Worm (Caenorhabditis elegans): Measurements from ENCODE around the gene C07A9.12.

C07A9.12 gene

DNA sequence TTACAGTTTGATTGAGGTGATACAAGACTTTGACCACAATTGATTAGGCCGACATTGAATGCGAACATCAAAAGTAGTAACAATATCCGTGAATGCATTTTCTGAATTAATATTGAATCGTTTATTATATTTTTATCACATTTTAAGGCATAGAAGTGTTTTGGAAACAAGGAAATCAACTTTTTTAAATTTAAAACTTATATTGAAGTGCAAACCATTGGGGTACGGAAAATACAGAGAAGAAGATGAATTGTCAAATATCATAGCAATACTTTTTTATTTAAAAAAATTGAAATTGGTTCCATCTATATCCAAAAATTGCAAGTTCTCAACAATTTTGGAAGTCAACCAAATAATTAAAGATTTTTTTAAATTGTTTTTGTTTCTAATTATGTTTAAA, 15.9 kb upstream of the C07A9.12 start, which contains the start of gene T05G5.1:
TSS of gene T05G5.1 (minus strand) at position 101 of the 400 bp plus-strand sequence.
- TF ChIP-seq nhr-10 (tag; optimal IDR thresholded peaks at IDR 0.05) (no peak), egl-27 (tag; optimal IDR thresholded peaks at IDR 0.05) (no peak), lin-39 (tag; optimal IDR thresholded peaks at IDR 0.05) (no peak), ama-1 (optimal IDR thresholded peaks at IDR 0.05) (no peak), crh-2 (tag; optimal IDR thresholded peaks at IDR 0.05) (no peak), nhr-21 (tag; optimal IDR thresholded peaks at IDR 0.05) (no peak), ceh-82 (tag; optimal IDR thresholded peaks at IDR 0.05) (no peak), nhr-129 (tag; optimal IDR thresholded peaks at IDR 0.05) (no peak), sma-3 (GFP tag; optimal IDR thresholded peaks at IDR 0.05) (no peak), ztf-4 (tag; optimal IDR thresholded peaks at IDR 0.05) (no peak), peb-1 (tag; optimal IDR thresholded peaks at IDR 0.05) (no peak), snpc-4 (tag; optimal IDR thresholded peaks at IDR 0.05) (no peak), C34F6.9 (tag; optimal IDR thresholded peaks at IDR 0.05) (no peak), lin-13 (GFP tag; optimal IDR thresholded peaks at IDR 0.05) (no peak), R02D3.7 (tag; optimal IDR thresholded peaks at IDR 0.05) (no peak), ceh-16 (tag; optimal IDR thresholded peaks at IDR 0.05) (no peak), nhr-237 (tag; optimal IDR thresholded peaks at IDR 0.05) (no peak)

DNA sequence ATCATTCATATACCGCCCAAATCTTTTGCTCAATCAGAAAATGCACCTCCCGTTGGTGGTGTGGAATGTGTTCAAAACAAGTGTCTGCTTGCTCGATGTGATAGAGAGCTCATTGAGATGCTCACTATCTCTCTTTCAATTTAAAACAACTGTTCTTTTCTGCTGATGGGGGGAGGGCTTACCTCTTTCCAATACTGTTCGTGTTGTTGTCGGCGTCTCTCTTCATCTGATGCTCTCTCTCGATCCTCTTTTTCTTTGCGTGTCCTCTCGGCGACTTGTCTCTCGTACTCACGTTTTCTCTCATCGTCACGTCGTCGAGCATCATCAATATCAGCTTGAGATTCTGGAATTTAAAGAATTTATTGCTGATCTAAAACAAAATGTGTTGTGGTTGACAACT, 14.6 kb upstream of the C07A9.12 start:
- no peak for TF ChIP-seq sma-3 (GFP tag; optimal IDR thresholded peaks at IDR 0.05)
- no peak for TF ChIP-seq elt-1 (tag; optimal IDR thresholded peaks at IDR 0.05)
- no peak for TF ChIP-seq Y55F3AM.14 (GFP tag; optimal IDR thresholded peaks at IDR 0.05)
- no peak for TF ChIP-seq nhr-77 (tag; optimal IDR thresholded peaks at IDR 0.05)
- TF ChIP-seq elt-3 (tag; optimal IDR thresholded peaks at IDR 0.05): no peak
- no peak for TF ChIP-seq snpc-4 (tag; optimal IDR thresholded peaks at IDR 0.05)
- peak; percentile 50 for TF ChIP-seq sma-9 (GFP tag; optimal IDR thresholded peaks at IDR 0.05)
- TF ChIP-seq sma-9 (tag; optimal IDR thresholded peaks at IDR 0.05): no peak
- no peak for TF ChIP-seq ama-1 (optimal IDR thresholded peaks at IDR 0.05)
- TF ChIP-seq lin-13 (GFP tag; optimal IDR thresholded peaks at IDR 0.05): no peak
- no peak for TF ChIP-seq aly-2 (tag; optimal IDR thresholded peaks at IDR 0.05)
- no peak for TF ChIP-seq ceh-82 (tag; optimal IDR thresholded peaks at IDR 0.05)
- peak; percentile 73 for TF ChIP-seq F13H6.1 (tag; optimal IDR thresholded peaks at IDR 0.05)
- no peak for TF ChIP-seq ceh-16 (tag; optimal IDR thresholded peaks at IDR 0.05)
- TF ChIP-seq unc-39 (tag; optimal IDR thresholded peaks at IDR 0.05): no peak
- TF ChIP-seq nhr-25 (tag; optimal IDR thresholded peaks at IDR 0.05): no peak
- no peak for TF ChIP-seq ztf-11 (tag; optimal IDR thresholded peaks at IDR 0.05)
- TF ChIP-seq nhr-11 (tag; optimal IDR thresholded peaks at IDR 0.05): no peak
- TF ChIP-seq lsy-2 (tag; optimal IDR thresholded peaks at IDR 0.05): peak in 1 of 2 experiments; percentile 33
- peak; percentile 48 for TF ChIP-seq C34F6.9 (tag; optimal IDR thresholded peaks at IDR 0.05)
- no peak for TF ChIP-seq nhr-21 (tag; optimal IDR thresholded peaks at IDR 0.05)
- TF ChIP-seq mab-5 (tag; optimal IDR thresholded peaks at IDR 0.05): no peak
- TF ChIP-seq lin-11 (tag; optimal IDR thresholded peaks at IDR 0.05): no peak
- peak; percentile 31 for TF ChIP-seq nhr-129 (tag; optimal IDR thresholded peaks at IDR 0.05)

DNA sequence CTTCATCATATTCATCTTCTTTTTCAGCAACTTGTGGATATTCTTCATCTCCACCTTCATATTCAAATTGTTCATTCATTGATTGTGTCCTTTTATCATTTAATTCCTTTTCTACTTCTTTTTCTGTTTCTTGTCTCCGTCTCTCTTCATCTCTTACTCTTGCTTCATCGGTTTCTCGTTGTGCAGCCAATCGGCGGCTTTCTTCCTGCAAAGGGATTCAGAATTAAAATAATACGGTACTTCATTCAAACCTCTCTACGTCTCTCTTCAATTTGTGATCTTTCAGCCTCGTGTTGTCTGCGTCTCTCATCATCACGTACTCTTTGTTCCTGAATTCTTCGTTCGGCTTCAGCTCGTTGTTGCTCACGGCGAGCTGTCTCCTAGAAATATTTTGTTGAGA, 13.3 kb upstream of the C07A9.12 start:
- TF ChIP-seq lsy-2 (tag; optimal IDR thresholded peaks at IDR 0.05) (peak in 1 of 2 experiments; percentile 28), ztf-4 (tag; optimal IDR thresholded peaks at IDR 0.05) (no peak)

DNA sequence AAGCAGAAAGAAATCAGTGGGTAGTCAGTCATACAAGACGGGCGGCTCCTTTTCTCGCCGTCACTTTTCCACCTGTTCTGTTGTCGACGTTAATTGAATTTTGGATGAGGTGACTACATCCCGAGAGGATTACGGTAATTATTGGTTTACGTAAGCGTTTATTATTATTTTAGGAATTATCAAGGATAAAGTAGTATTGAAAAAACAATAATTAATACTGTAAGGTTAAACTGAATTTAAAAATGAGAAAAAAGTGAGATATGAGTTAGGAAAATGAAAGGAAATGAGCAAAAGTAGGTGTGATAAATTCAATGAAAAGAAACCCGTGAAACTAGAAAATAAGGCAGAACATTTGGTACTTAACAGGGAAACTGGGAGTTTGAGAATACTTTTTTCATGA, 11.6 kb upstream of the C07A9.12 start, which contains the start of gene hlh-4:
TSS of gene hlh-4 (minus strand) at position 101 of the 400 bp plus-strand sequence.
- TF ChIP-seq ztf-1 (GFP tag; conservative IDR thresholded peaks at IDR 0.05) (no peak), nhr-6 (tag; optimal IDR thresholded peaks at IDR 0.05) (no peak), lsy-2 (tag; optimal IDR thresholded peaks at IDR 0.05) (no peak), sem-4 (tag; optimal IDR thresholded peaks at IDR 0.05) (no peak), nhr-23 (tag; optimal IDR thresholded peaks at IDR 0.05) (no peak), nhr-129 (tag; optimal IDR thresholded peaks at IDR 0.05) (no peak), peb-1 (tag; optimal IDR thresholded peaks at IDR 0.05) (no peak)

DNA sequence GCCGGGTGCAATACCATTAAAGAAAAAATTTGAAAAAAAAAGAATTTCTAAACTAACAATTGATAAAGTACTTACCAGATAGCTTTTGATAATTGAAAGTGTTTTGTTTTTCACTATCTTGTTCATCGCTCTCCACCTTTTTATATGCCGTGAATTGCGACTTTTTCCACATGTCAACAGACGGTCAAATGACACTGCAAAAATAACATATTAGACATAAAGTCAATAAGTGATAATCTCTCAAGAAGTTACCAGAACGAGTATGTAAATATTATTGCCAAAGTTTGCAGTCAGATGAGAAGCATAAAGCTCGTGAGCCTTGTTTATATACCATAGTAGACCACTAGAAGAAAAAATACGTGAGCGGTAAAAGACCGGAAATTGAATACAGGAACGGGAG, 8.5 kb upstream of the C07A9.12 start, which contains the start of gene dao-6:
TSS of gene dao-6 (minus strand) at position 345 of the 400 bp plus-strand sequence.
- TF ChIP-seq aly-2 (tag; optimal IDR thresholded peaks at IDR 0.05): no peak
- peak; percentile 42 for TF ChIP-seq nhr-129 (tag; optimal IDR thresholded peaks at IDR 0.05)
